Fruit fly (Drosophila melanogaster) whole organism, wandering third instar larva: Measurements from ENCODE around the gene HisCl1.

Source experiments
- Abd-B ChIP-seq: fragments of >200 bp; optimal IDR thresholded peaks from 2 replicates; lab custom pipeline; 2017; ENCODE audit warnings: missing biosample characterization, missing genetic modification characterization
- CG32264 ChIP-seq: fragments of 200-800 bp; sonication (Bioruptor generic); optimal IDR thresholded peaks from 2 replicates; lab custom pipeline; 2016; ENCODE audit warnings: missing biosample characterization, missing genetic modification characterization
- CG9705 ChIP-seq: fragments of 200-800 bp; sonication (Bioruptor generic); optimal IDR thresholded peaks from 2 replicates; lab custom pipeline; 2018; ENCODE audit warnings: missing biosample characterization, mild to moderate bottlenecking, missing genetic modification characterization
- CrebA ChIP-seq: fragments of 200-800 bp; sonication (Bioruptor generic); optimal IDR thresholded peaks from 2 replicates; lab custom pipeline; 2016; ENCODE audit warnings: missing biosample characterization, mild to moderate bottlenecking, missing genetic modification characterization, borderline replicate concordance
- Dfd ChIP-seq: fragments of >200 bp; optimal IDR thresholded peaks from 2 replicates; lab custom pipeline; 2017; ENCODE audit warnings: missing biosample characterization, missing genetic modification characterization
- Dif ChIP-seq: fragments of 200-275, 200-300 bp; sonication (Bioruptor generic); optimal IDR thresholded peaks from 2 replicates; lab custom pipeline; 2018; ENCODE audit warnings: missing biosample characterization, missing genetic modification characterization; ENCODE audit not compliant: partially characterized antibody
- GATAd ChIP-seq: sonication (Bioruptor generic); optimal IDR thresholded peaks from 2 replicates; lab custom pipeline; 2016; ENCODE audit warnings: missing biosample characterization, missing genetic modification characterization
- HLH106 ChIP-seq: fragments of 200-800 bp; optimal IDR thresholded peaks from 3 replicates; lab custom pipeline; 2019; ENCODE audit warnings: missing biosample characterization, mild to moderate bottlenecking, missing genetic modification characterization, moderate library complexity
- Hnf4 ChIP-seq: fragments of 200-800 bp; sonication (Bioruptor generic); optimal IDR thresholded peaks from 2 replicates; lab custom pipeline; 2016; ENCODE audit warnings: missing biosample characterization, mild to moderate bottlenecking, missing genetic modification characterization
- Hr78 ChIP-seq: fragments of >200 bp; optimal IDR thresholded peaks from 2 replicates; lab custom pipeline; 2017; ENCODE audit warnings: missing biosample characterization, missing genetic modification characterization
- Hr83 ChIP-seq: fragments of 200-300 bp; sonication (Bioruptor generic); optimal IDR thresholded peaks from 2 replicates; lab custom pipeline; 2016; ENCODE audit warnings: missing biosample characterization, mild to moderate bottlenecking, missing genetic modification characterization, moderate library complexity; ENCODE audit not compliant: poor library complexity, severe bottlenecking
- Jra ChIP-seq: sonication (Bioruptor generic); optimal IDR thresholded peaks from 2 replicates; lab custom pipeline; 2016; ENCODE audit warnings: missing biosample characterization, missing genetic modification characterization
- Mio ChIP-seq: sonication (Bioruptor generic); optimal IDR thresholded peaks from 2 replicates; lab custom pipeline; 2016; ENCODE audit warnings: missing biosample characterization, missing genetic modification characterization
- Myc ChIP-seq: fragments of >200 bp; optimal IDR thresholded peaks from 2 replicates; lab custom pipeline; 2017
- N ChIP-seq: fragments of >200 bp; optimal IDR thresholded peaks from 2 replicates; lab custom pipeline; 2018; ENCODE audit warnings: missing biosample characterization, missing external identifiers, missing genetic modification characterization
- OdsH ChIP-seq: fragments of 200-800 bp; sonication (Bioruptor generic); optimal IDR thresholded peaks from 2 replicates; lab custom pipeline; 2016; ENCODE audit warnings: missing biosample characterization, mild to moderate bottlenecking, missing genetic modification characterization
- Rel ChIP-seq, 2 experiments: fragments of 200-800 bp; sonication (Bioruptor generic) in 1 of 2; optimal IDR thresholded peaks; 2 replicates in 1 of 2; 3 replicates in 1 of 2; lab custom pipeline; 2016 to 2019; ENCODE audit warnings: mild to moderate bottlenecking in 2 of 2, missing biosample characterization in 2 of 2, missing genetic modification characterization in 2 of 2, moderate library complexity in 1 of 2
- Sp1 ChIP-seq: fragments of 200-800 bp; sonication (Bioruptor generic); optimal IDR thresholded peaks from 3 replicates; lab custom pipeline; 2019; ENCODE audit warnings: missing biosample characterization, mild to moderate bottlenecking, missing genetic modification characterization, moderate library complexity
- Vsx2 ChIP-seq: fragments of 200-300, 225-300 bp; sonication (Bioruptor generic); optimal IDR thresholded peaks from 2 replicates; lab custom pipeline; 2018; ENCODE audit warnings: missing biosample characterization, missing genetic modification characterization; ENCODE audit not compliant: partially characterized antibody
- br ChIP-seq: fragments of 200-800 bp; sonication (Bioruptor generic); optimal IDR thresholded peaks from 2 replicates; lab custom pipeline; 2016; ENCODE audit warnings: missing biosample characterization, missing genetic modification characterization
- brk ChIP-seq: fragments of 200-800 bp; sonication (Bioruptor generic); optimal IDR thresholded peaks from 2 replicates; lab custom pipeline; 2016; ENCODE audit warnings: missing biosample characterization, mild to moderate bottlenecking, missing genetic modification characterization
- dl ChIP-seq, 2 experiments: fragments of 175-275, 200-275 bp in 1 of 2; fragments of 200-275 bp in 1 of 2; sonication (Bioruptor generic); optimal IDR thresholded peaks; lab custom pipeline; 2018; ENCODE audit warnings: mild to moderate bottlenecking in 2 of 2, missing biosample characterization in 2 of 2, missing genetic modification characterization in 2 of 2, moderate library complexity in 2 of 2; ENCODE audit not compliant: partially characterized antibody in 2 of 2, insufficient read depth in 1 of 2
- dmrt93B ChIP-seq: fragments of 200-800 bp; sonication (Bioruptor generic); optimal IDR thresholded peaks from 2 replicates; lab custom pipeline; 2018; ENCODE audit warnings: missing biosample characterization, mild to moderate bottlenecking, missing genetic modification characterization
- dsf ChIP-seq: sonication (Bioruptor generic); optimal IDR thresholded peaks from 2 replicates; lab custom pipeline; 2016; ENCODE audit warnings: missing biosample characterization, missing genetic modification characterization, borderline replicate concordance
- ey ChIP-seq: fragments of 200-800 bp; sonication (Bioruptor generic); optimal IDR thresholded peaks from 2 replicates; lab custom pipeline; 2016; ENCODE audit warnings: missing biosample characterization, missing genetic modification characterization
- foxo ChIP-seq, 2 experiments: fragments of 200-800 bp; sonication (Bioruptor generic); optimal IDR thresholded peaks; 2 replicates in 1 of 2; 3 replicates in 1 of 2; lab custom pipeline; 2016 to 2017; ENCODE audit warnings: missing biosample characterization in 2 of 2, missing genetic modification characterization in 2 of 2
- fru ChIP-seq: fragments of 200-800 bp; sonication (Bioruptor generic); optimal IDR thresholded peaks from 3 replicates; lab custom pipeline; 2016; ENCODE audit warnings: missing biosample characterization, mild to moderate bottlenecking, missing genetic modification characterization
- h ChIP-seq: fragments of 200-800 bp; sonication (Bioruptor generic); optimal IDR thresholded peaks from 3 replicates; lab custom pipeline; 2016; ENCODE audit warnings: missing biosample characterization, mild to moderate bottlenecking, missing genetic modification characterization
- jim ChIP-seq: fragments of 175-275, 200-325 bp; sonication (Bioruptor generic); optimal IDR thresholded peaks from 2 replicates; lab custom pipeline; 2016; ENCODE audit warnings: missing biosample characterization, mild to moderate bottlenecking, missing genetic modification characterization
- lola ChIP-seq: fragments of >200 bp; optimal IDR thresholded peaks from 2 replicates; lab custom pipeline; 2017; ENCODE audit warnings: missing biosample characterization, missing genetic modification characterization
- pan ChIP-seq: fragments of >200 bp; optimal IDR thresholded peaks from 2 replicates; lab custom pipeline; 2017
- psq ChIP-seq: fragments of 200-800 bp; sonication (Bioruptor generic); optimal IDR thresholded peaks from 3 replicates; lab custom pipeline; 2017; ENCODE audit warnings: missing biosample characterization, mild to moderate bottlenecking, missing genetic modification characterization, moderate library complexity
- rgr ChIP-seq: fragments of 200-800 bp; sonication (Bioruptor generic); optimal IDR thresholded peaks from 3 replicates; lab custom pipeline; 2016; ENCODE audit warnings: missing biosample characterization, mild to moderate bottlenecking, missing genetic modification characterization
- sage ChIP-seq: fragments of 200-800 bp; sonication (Bioruptor generic); optimal IDR thresholded peaks from 2 replicates; lab custom pipeline; 2016; ENCODE audit warnings: missing biosample characterization, mild to moderate bottlenecking, missing genetic modification characterization
- sv ChIP-seq: fragments of 200-800 bp; sonication (Bioruptor generic); optimal IDR thresholded peaks from 3 replicates; lab custom pipeline; 2016; ENCODE audit warnings: missing biosample characterization, missing genetic modification characterization
- tai ChIP-seq: sonication (Bioruptor generic); optimal IDR thresholded peaks from 2 replicates; lab custom pipeline; 2016; ENCODE audit warnings: missing biosample characterization, missing genetic modification characterization
- usp ChIP-seq: fragments of >200 bp; optimal IDR thresholded peaks from 2 replicates; lab custom pipeline; 2017; ENCODE audit warnings: missing biosample characterization, missing genetic modification characterization
- woc ChIP-seq: sonication (Bioruptor generic); optimal IDR thresholded peaks from 2 replicates; lab custom pipeline; 2016; ENCODE audit warnings: missing biosample characterization, mild to moderate bottlenecking, missing genetic modification characterization

Gene HisCl1

dm6 chr3R:11757197-11757856 lies 29.6 kb upstream of the HisCl1 start:
- TF ChIP-seq Hr83 (GFP tag; lab: Kevin White, UChicago) (peak; percentile 26), sv (no peak), h (GFP tag; lab: Kevin White, UChicago) (peak; percentile 26), Myc (lab: Kevin White, UChicago) (no peak)

dm6 chr3R:11758160-11758506 lies 28.8 kb upstream of the HisCl1 start:
- TF ChIP-seq Rel (GFP tag; optimal IDR thresholded peaks at IDR 0.05; lab: Kevin White, UChicago) = peak; percentile 5
- no peak for TF ChIP-seq Rel (tag; optimal IDR thresholded peaks at IDR 0.05; lab: Kevin White, UChicago)
- TF ChIP-seq Dif (GFP tag; lab: Kevin White, UChicago) = no peak

dm6 chr3R:11758507-11759184 lies 28.3 kb upstream of the HisCl1 start:
- TF ChIP-seq Hr78 (GFP tag; lab: Kevin White, UChicago) (no peak), dmrt93B (no peak), sv (no peak), Abd-B (GFP tag; lab: Kevin White, UChicago) (no peak), dl (GFP tag; optimal IDR thresholded peaks at IDR 0.05; lab: Kevin White, UChicago; ENCODE audit: insufficient read depth in 1 of 2, partially characterized antibody in 2 of 2) (peak; percentile 16 to 67), brk (GFP tag; lab: Kevin White, UChicago) (no peak), CG9705 (GFP tag; lab: Kevin White, UChicago) (no peak), h (GFP tag; lab: Kevin White, UChicago) (peak; percentile 16), CG32264 (GFP tag; lab: Kevin White, UChicago) (no peak), OdsH (peak; percentile 43), psq (GFP tag; lab: Kevin White, UChicago) (peak; percentile 45), tai (GFP tag; lab: Kevin White, UChicago) (peak; percentile 37), jim (no peak), foxo (GFP tag; optimal IDR thresholded peaks at IDR 0.05; lab: Kevin White, UChicago) (peak in 1 of 2 experiments; percentile 58), Dif (GFP tag; lab: Kevin White, UChicago) (peak; percentile 74), Myc (lab: Kevin White, UChicago) (no peak), woc (peak; percentile 73), CrebA (GFP tag; lab: Kevin White, UChicago) (no peak), rgr (peak; percentile 54), N (no peak), sage (GFP tag; lab: Kevin White, UChicago) (peak; percentile 56), dsf (GFP tag; lab: Kevin White, UChicago) (no peak), lola (GFP tag; lab: Kevin White, UChicago) (no peak), Vsx2 (no peak), Hnf4 (peak; percentile 22), GATAd (GFP tag; lab: Kevin White, UChicago) (no peak), Rel (GFP tag; optimal IDR thresholded peaks at IDR 0.05; lab: Kevin White, UChicago) (no peak), Rel (tag; optimal IDR thresholded peaks at IDR 0.05; lab: Kevin White, UChicago) (no peak), Dfd (GFP tag; lab: Kevin White, UChicago) (no peak), Hr83 (GFP tag; lab: Kevin White, UChicago) (peak; percentile 11), br (GFP tag; lab: Kevin White, UChicago) (no peak), ey (GFP tag; lab: Kevin White, UChicago) (peak; percentile 43), pan (no peak), usp (GFP tag; lab: Kevin White, UChicago) (no peak), Jra (GFP tag; lab: Kevin White, UChicago) (no peak), Sp1 (GFP tag; lab: Kevin White, UChicago) (peak; percentile 48), fru (peak; percentile 84), Mio (GFP tag; lab: Kevin White, UChicago) (no peak), HLH106 (tag; lab: Kevin White, UChicago) (peak; percentile 51)
- TF ChIP-seq, all 38 proteins: peak for 16
